Worm (Caenorhabditis elegans): Measurements from ENCODE around the gene cox-6B.

ce11 chrIII:2746553-2746952, 47.1 kb downstream of the cox-6B start, which contains the start of gene Y71H2AM.14:
- TF ChIP-seq lin-39 (tag; optimal IDR thresholded peaks at IDR 0.05) (no peak), lsy-2 (tag; optimal IDR thresholded peaks at IDR 0.05) (no peak), mep-1 (tag; optimal IDR thresholded peaks at IDR 0.05) (no peak), arid-1 (GFP tag; conservative IDR thresholded peaks at IDR 0.05) (no peak), mdl-1 (tag; optimal IDR thresholded peaks at IDR 0.05) (no peak), unc-62 (GFP tag; optimal IDR thresholded peaks at IDR 0.05 in 1 of 2) (no peak), unc-62 (tag; optimal IDR thresholded peaks at IDR 0.05) (no peak), ceh-28 (tag; optimal IDR thresholded peaks at IDR 0.05) (no peak), nhr-41 (GFP tag; IDR thresholded peaks at IDR 0.05) (no peak), jun-1 (tag; optimal IDR thresholded peaks at IDR 0.05) (no peak)

Measured in whole organism, L4 larva.